Worm (Caenorhabditis elegans): ENCODE results near the gene srx-43.

ce11 chrV:16045837-16046236, 28.1 kb downstream of the srx-43 start, which contains the start of gene T10C6.15:
- TF ChIP-seq blmp-1 (tag; optimal IDR thresholded peaks at IDR 0.05; ENCODE audit: insufficient read depth): no peak
- no peak for TF ChIP-seq zag-1 (tag; optimal IDR thresholded peaks at IDR 0.05)
- no peak for TF ChIP-seq nhr-23 (tag; optimal IDR thresholded peaks at IDR 0.05)
- no peak for TF ChIP-seq nhr-11 (tag; optimal IDR thresholded peaks at IDR 0.05)
- no peak for TF ChIP-seq unc-62 (GFP tag; optimal IDR thresholded peaks at IDR 0.05)
- no peak for TF ChIP-seq ceh-82 (tag; optimal IDR thresholded peaks at IDR 0.05)
- no peak for TF ChIP-seq egl-27 (tag; optimal IDR thresholded peaks at IDR 0.05)
- TF ChIP-seq ztf-1 (GFP tag; conservative IDR thresholded peaks at IDR 0.05): no peak
- TF ChIP-seq R02D3.7 (tag; optimal IDR thresholded peaks at IDR 0.05): no peak

Data from whole organism, L2 larva.